Worm (Caenorhabditis elegans) whole organism, mixed stage, embryonic: ENCODE data around the gene C50B8.6.

Source experiments
- drap-1 ChIP-seq: fragments of 200-800 bp; sonication (Bioruptor generic); optimal IDR thresholded peaks from 3 replicates; lab custom pipeline; 2018; ENCODE audit warnings: mild to moderate bottlenecking, missing genetic modification characterization, missing compliant biosample characterization
- nhr-237 ChIP-seq: fragments of 150-350 bp; optimal IDR thresholded peaks from 2 replicates; lab custom pipeline; 2014; ENCODE audit warnings: missing biosample characterization, missing genetic modification characterization
- nhr-28 ChIP-seq: fragments of 150-350 bp; optimal IDR thresholded peaks from 2 replicates; lab custom pipeline; 2014; ENCODE audit warnings: missing biosample characterization, missing genetic modification characterization
- sem-2 ChIP-seq: fragments of 200-800 bp; sonication (Bioruptor generic); optimal IDR thresholded peaks from 2 replicates; lab custom pipeline; 2018; ENCODE audit warnings: mild to moderate bottlenecking, missing genetic modification characterization, missing compliant biosample characterization
- ztf-11 ChIP-seq: fragments of 150-350 bp; optimal IDR thresholded peaks from 2 replicates; lab custom pipeline; 2014; ENCODE audit warnings: missing biosample characterization, missing genetic modification characterization

ce11 chrV:13613870-13614269, 35.1 kb downstream of the C50B8.6 start, which contains the start of gene F53F4.7:
- TF ChIP-seq sem-2 = no peak
- TF ChIP-seq ztf-11 (tag; lab: Kevin White, UChicago) = no peak
- TF ChIP-seq nhr-237 (tag; lab: Kevin White, UChicago) = no peak
- no peak for TF ChIP-seq drap-1
- TF ChIP-seq nhr-28 = no peak
